Worm (Caenorhabditis elegans) whole organism, L2 larva: ENCODE results near the gene srh-72.

Experiments
- ZK546.5 ChIP-seq: sonication (generic microtip); optimal IDR thresholded peaks from 2 replicates; lab custom pipeline; 2017; ENCODE audit warnings: missing biosample characterization, missing genetic modification characterization
- ama-1 ChIP-seq: fragments of 150-350 bp; optimal IDR thresholded peaks from 2 replicates; lab custom pipeline; 2018; ENCODE audit warnings: inconsistent platforms
- elt-1 ChIP-seq: fragments of 150-350 bp; optimal IDR thresholded peaks from 2 replicates; lab custom pipeline; 2014; ENCODE audit warnings: missing biosample characterization, missing genetic modification characterization
- elt-3 ChIP-seq: sonication (generic microtip); optimal IDR thresholded peaks from 2 replicates; lab custom pipeline; 2017; ENCODE audit warnings: missing biosample characterization, missing genetic modification characterization
- nhr-11 ChIP-seq: fragments of 150-350 bp; optimal IDR thresholded peaks from 2 replicates; lab custom pipeline; 2014; ENCODE audit warnings: missing biosample characterization, missing genetic modification characterization
- nhr-12 ChIP-seq: fragments of 150-350 bp; optimal IDR thresholded peaks from 2 replicates; lab custom pipeline; 2014; ENCODE audit warnings: missing biosample characterization, missing genetic modification characterization
- nhr-21 ChIP-seq: fragments of 150-350 bp; optimal IDR thresholded peaks from 2 replicates; lab custom pipeline; 2014; ENCODE audit warnings: missing biosample characterization, missing genetic modification characterization
- nhr-77 ChIP-seq: fragments of 150-350 bp; optimal IDR thresholded peaks from 2 replicates; lab custom pipeline; 2014; ENCODE audit warnings: missing biosample characterization, missing genetic modification characterization
- sem-4 ChIP-seq: fragments of 150-350 bp; optimal IDR thresholded peaks from 2 replicates; lab custom pipeline; 2014; ENCODE audit warnings: missing biosample characterization, missing genetic modification reagents, missing genetic modification characterization
- snpc-4 ChIP-seq: fragments of 150-350 bp; optimal IDR thresholded peaks from 2 replicates; lab custom pipeline; 2014; ENCODE audit warnings: missing biosample characterization, missing genetic modification characterization
- zag-1 ChIP-seq: fragments of 150-350 bp; optimal IDR thresholded peaks from 2 replicates; lab custom pipeline; 2014; ENCODE audit warnings: missing biosample characterization, missing genetic modification characterization

- TF ChIP-seq ZK546.5: no peak
- no peak for TF ChIP-seq nhr-11 (tag; lab: Kevin White, UChicago)
- TF ChIP-seq ama-1 (lab: Kevin White, UChicago): no peak
- no peak for TF ChIP-seq snpc-4
- TF ChIP-seq nhr-21 (tag; lab: Kevin White, UChicago): no peak
- no peak for TF ChIP-seq zag-1
- TF ChIP-seq elt-3 (tag; lab: Kevin White, UChicago): no peak
- TF ChIP-seq nhr-77 (tag; lab: Kevin White, UChicago): no peak
- TF ChIP-seq sem-4 (tag; lab: Kevin White, UChicago): no peak
- TF ChIP-seq elt-1 (tag; lab: Kevin White, UChicago): no peak
- no peak for TF ChIP-seq nhr-12 (tag; lab: Kevin White, UChicago)
Observed at ce11 chrII:1608915-1609314, 31.5 kb downstream of the srh-72 start.
